Worm (Caenorhabditis elegans) whole organism, L1 larva: Measurements from ENCODE around the gene rpap-2.

Experiments
- C16A3.4 ChIP-seq: fragments of 150-350 bp; optimal IDR thresholded peaks from 2 replicates; lab custom pipeline; 2014; ENCODE audit warnings: missing biosample characterization, missing genetic modification characterization
- F16B12.6 ChIP-seq: fragments of 150-350 bp; optimal IDR thresholded peaks from 2 replicates; lab custom pipeline; 2014; ENCODE audit warnings: missing biosample characterization, missing genetic modification characterization
- Y116A8C.19 ChIP-seq: sonication (generic microtip); optimal IDR thresholded peaks from 2 replicates; lab custom pipeline; 2016; ENCODE audit warnings: missing compliant biosample characterization, missing genetic modification characterization, borderline replicate concordance
- blmp-1 ChIP-seq: fragments of 150-350 bp; optimal IDR thresholded peaks from 2 replicates; lab custom pipeline; 2014; ENCODE audit warnings: missing biosample characterization, missing genetic modification characterization
- ceh-63 ChIP-seq: fragments of 200-800 bp; sonication (Bioruptor generic); optimal IDR thresholded peaks from 2 replicates; lab custom pipeline; 2018; ENCODE audit warnings: mild to moderate bottlenecking, missing genetic modification characterization, missing compliant biosample characterization
- ceh-8 ChIP-seq: fragments of 200-800 bp; sonication (Bioruptor generic); optimal IDR thresholded peaks from 2 replicates; lab custom pipeline; 2018; ENCODE audit warnings: mild to moderate bottlenecking, missing genetic modification characterization, moderate library complexity, missing compliant biosample characterization
- ceh-82 ChIP-seq, 3 experiments: fragments of 150-350 bp in 1 of 3; sonication (generic microtip) in 2 of 3; optimal IDR thresholded peaks; 2 replicates each; lab custom pipeline; 2014 to 2017; ENCODE audit warnings: missing biosample characterization in 3 of 3, missing genetic modification characterization in 3 of 3
- ceh-88 ChIP-seq: fragments of 200-800 bp; sonication (Bioruptor generic); IDR thresholded peaks from 2 replicates; pipeline ENCODE4 v1.3.6; 2022; ENCODE audit warnings: missing genetic modification characterization, missing compliant biosample characterization
- ceh-90 ChIP-seq: sonication (generic microtip); optimal IDR thresholded peaks from 2 replicates; lab custom pipeline; 2016; ENCODE audit warnings: missing genetic modification characterization, missing compliant biosample characterization
- ces-1 ChIP-seq: fragments of 150-350 bp; optimal IDR thresholded peaks from 2 replicates; lab custom pipeline; 2014; ENCODE audit warnings: missing biosample characterization, missing genetic modification reagents, missing genetic modification characterization
- dpl-1 ChIP-seq, 3 experiments: fragments of 150-350 bp in 2 of 3; sonication (generic microtip) in 1 of 3; optimal IDR thresholded peaks; 2 replicates each; lab custom pipeline; 2014 to 2017; ENCODE audit warnings: missing biosample characterization in 3 of 3, missing genetic modification characterization in 3 of 3, missing genetic modification reagents in 3 of 3
- dsc-1 ChIP-seq: sonication (generic microtip); optimal IDR thresholded peaks from 2 replicates; lab custom pipeline; 2016; ENCODE audit warnings: mild to moderate bottlenecking, missing genetic modification characterization, missing compliant biosample characterization
- efl-1 ChIP-seq, 4 experiments: fragments of 150-350 bp; optimal IDR thresholded peaks in 3 of 4; peaks in 1 of 4; 1 replicate in 1 of 4; 2 replicates in 3 of 4; lab custom pipeline; 2014; ENCODE audit warnings: missing biosample characterization in 2 of 4, missing genetic modification characterization in 2 of 4, missing genetic modification reagents in 2 of 4
- egl-13 ChIP-seq: sonication (generic microtip); optimal IDR thresholded peaks from 2 replicates; lab custom pipeline; 2016; ENCODE audit warnings: missing genotype, missing genetic modification reagents, missing genetic modification characterization, missing compliant biosample characterization
- elt-2 ChIP-seq: sonication (generic microtip); optimal IDR thresholded peaks from 2 replicates; lab custom pipeline; 2016; ENCODE audit warnings: missing genetic modification characterization, mild to moderate bottlenecking, inconsistent platforms, missing compliant biosample characterization, missing genetic modification reagents
- elt-3 ChIP-seq, 6 experiments: fragments of 150-350 bp in 1 of 6; sonication (generic microtip); optimal IDR thresholded peaks; 2 replicates each; lab custom pipeline; 2017 to 2018; ENCODE audit warnings: missing biosample characterization in 6 of 6, missing genetic modification characterization in 6 of 6, inconsistent platforms in 1 of 6
- ets-5 ChIP-seq: fragments of 200-800 bp; sonication (Bioruptor generic); IDR thresholded peaks from 2 replicates; pipeline ENCODE4 v1.3.6; 2022; ENCODE audit warnings: missing genetic modification characterization, missing compliant biosample characterization
- fkh-10 ChIP-seq: sonication (generic microtip); optimal IDR thresholded peaks from 2 replicates; lab custom pipeline; 2017; ENCODE audit warnings: missing biosample characterization, missing genetic modification reagents, missing genetic modification characterization
- fkh-8 ChIP-seq: sonication (generic microtip); optimal IDR thresholded peaks from 2 replicates; lab custom pipeline; 2016; ENCODE audit warnings: mild to moderate bottlenecking, missing genetic modification characterization, missing compliant biosample characterization
- irx-1 ChIP-seq: sonication (generic microtip); optimal IDR thresholded peaks from 2 replicates; lab custom pipeline; 2016; ENCODE audit warnings: missing genetic modification characterization, missing compliant biosample characterization
- jun-1 ChIP-seq: fragments of 150-350 bp; optimal IDR thresholded peaks from 2 replicates; lab custom pipeline; 2014; ENCODE audit warnings: missing biosample characterization, missing genetic modification reagents, missing genetic modification characterization
- lin-14 ChIP-seq: fragments of 200-800 bp; sonication (Bioruptor generic); optimal IDR thresholded peaks from 2 replicates; lab custom pipeline; 2018; ENCODE audit warnings: mild to moderate bottlenecking, missing genetic modification characterization, moderate library complexity, missing compliant biosample characterization
- lin-15B ChIP-seq: fragments of 150-350 bp; sonication (generic microtip); optimal IDR thresholded peaks from 3 replicates; lab custom pipeline; 2014; ENCODE audit warnings: missing biosample characterization, missing genetic modification characterization
- lin-35 ChIP-seq, 2 experiments: fragments of 150-350 bp; optimal IDR thresholded peaks; 2 replicates each; lab custom pipeline; 2014; ENCODE audit warnings: missing biosample characterization in 2 of 2, missing genetic modification characterization in 2 of 2, missing genetic modification reagents in 2 of 2
- lsy-2 ChIP-seq, 2 experiments: fragments of 150-350 bp; optimal IDR thresholded peaks; 2 replicates each; lab custom pipeline; 2014; ENCODE audit warnings: missing biosample characterization in 2 of 2, missing genetic modification characterization in 2 of 2
- mab-9 ChIP-seq: fragments of 200-800 bp; sonication (Bioruptor generic); IDR thresholded peaks from 2 replicates; pipeline ENCODE4 v1.3.6; 2022; ENCODE audit warnings: missing genetic modification reagents, missing genetic modification characterization, missing compliant biosample characterization
- mdl-1 ChIP-seq, 2 experiments: fragments of 150-350 bp; optimal IDR thresholded peaks; 2 replicates each; lab custom pipeline; 2014 to 2017; ENCODE audit warnings: missing biosample characterization in 2 of 2, missing genetic modification characterization in 2 of 2, inconsistent platforms in 1 of 2
- mef-2 ChIP-seq: fragments of 150-350 bp; optimal IDR thresholded peaks from 2 replicates; lab custom pipeline; 2014; ENCODE audit warnings: missing biosample characterization, missing genetic modification characterization
- mep-1 ChIP-seq: fragments of 150-350 bp; optimal IDR thresholded peaks from 2 replicates; lab custom pipeline; 2014; ENCODE audit warnings: missing biosample characterization, missing genetic modification characterization
- nhr-19 ChIP-seq: fragments of 200-800 bp; sonication (Bioruptor generic); conservative IDR thresholded peaks from 2 replicates; pipeline ENCODE4 v1.3.6; 2022; ENCODE audit warnings: missing genetic modification characterization, missing compliant biosample characterization
- nhr-20 ChIP-seq: sonication (generic microtip); optimal IDR thresholded peaks from 2 replicates; lab custom pipeline; 2016; ENCODE audit warnings: mild to moderate bottlenecking, missing genetic modification characterization, missing compliant biosample characterization
- nhr-28 ChIP-seq: fragments of 150-350 bp; optimal IDR thresholded peaks from 2 replicates; lab custom pipeline; 2014; ENCODE audit warnings: missing biosample characterization, missing genetic modification characterization
- nhr-47 ChIP-seq: sonication (generic microtip); optimal IDR thresholded peaks from 2 replicates; lab custom pipeline; 2016; ENCODE audit warnings: mild to moderate bottlenecking, missing genetic modification characterization, moderate library complexity, missing compliant biosample characterization
- nhr-71 ChIP-seq: sonication (generic microtip); optimal IDR thresholded peaks from 2 replicates; lab custom pipeline; 2016; ENCODE audit warnings: mild to moderate bottlenecking, missing genetic modification characterization, moderate library complexity, missing compliant biosample characterization
- nhr-77 ChIP-seq: fragments of 150-350 bp; optimal IDR thresholded peaks from 2 replicates; lab custom pipeline; 2014; ENCODE audit warnings: missing biosample characterization, missing genetic modification characterization
- nhr-85 ChIP-seq: sonication (generic microtip); peaks from one replicate; lab custom pipeline; 2016; ENCODE audit warnings: missing genetic modification characterization, inconsistent platforms, missing compliant biosample characterization
- nhr-90 ChIP-seq: sonication (generic microtip); optimal IDR thresholded peaks from 2 replicates; lab custom pipeline; 2016; ENCODE audit warnings: mild to moderate bottlenecking, missing genetic modification characterization, missing compliant biosample characterization; ENCODE audit not compliant: poor library complexity
- rnt-1 ChIP-seq: sonication (generic microtip); optimal IDR thresholded peaks from 2 replicates; lab custom pipeline; 2016; ENCODE audit warnings: mild to moderate bottlenecking, missing genetic modification characterization, moderate library complexity, missing compliant biosample characterization
- skn-1 ChIP-seq: fragments of 150-350 bp; optimal IDR thresholded peaks from 2 replicates; lab custom pipeline; 2014; ENCODE audit warnings: missing biosample characterization, missing genetic modification characterization
- snu-23 ChIP-seq: sonication (generic microtip); optimal IDR thresholded peaks from 2 replicates; lab custom pipeline; 2016; ENCODE audit warnings: missing genetic modification characterization, missing compliant biosample characterization
- sox-4 ChIP-seq: sonication (generic microtip); optimal IDR thresholded peaks from 2 replicates; lab custom pipeline; 2016; ENCODE audit warnings: missing genetic modification characterization, missing compliant biosample characterization
- sup-37 ChIP-seq: fragments of 200-800 bp; sonication (Bioruptor generic); optimal IDR thresholded peaks from 2 replicates; lab custom pipeline; 2018; ENCODE audit warnings: mild to moderate bottlenecking, missing genetic modification characterization, missing compliant biosample characterization
- swsn-7 ChIP-seq: sonication (generic microtip); optimal IDR thresholded peaks from 2 replicates; lab custom pipeline; 2016; ENCODE audit warnings: missing genetic modification characterization, missing compliant biosample characterization
- tbx-2 ChIP-seq: sonication (generic microtip); optimal IDR thresholded peaks from 2 replicates; lab custom pipeline; 2016; ENCODE audit warnings: missing genetic modification characterization, missing compliant biosample characterization
- unc-30 ChIP-seq: sonication (generic microtip); optimal IDR thresholded peaks from 2 replicates; lab custom pipeline; 2017; ENCODE audit warnings: missing biosample characterization, missing genetic modification characterization
- unc-86 ChIP-seq: sonication (generic microtip); optimal IDR thresholded peaks from 2 replicates; lab custom pipeline; 2016; ENCODE audit warnings: missing genetic modification characterization, missing compliant biosample characterization
- xbp-1 ChIP-seq: sonication (generic microtip); optimal IDR thresholded peaks from 2 replicates; lab custom pipeline; 2016; ENCODE audit warnings: missing genetic modification characterization, missing compliant biosample characterization
- ztf-4 ChIP-seq: fragments of 150-350 bp; optimal IDR thresholded peaks from 2 replicates; lab custom pipeline; 2014; ENCODE audit warnings: missing biosample characterization, missing genetic modification characterization

Gene rpap-2

ce11 chrIII:8983811-8984210 lies 16.0 kb downstream of the rpap-2 start (continued):
- no peak for TF ChIP-seq nhr-28 (tag; lab: Kevin White, UChicago)
- no peak for TF ChIP-seq ceh-8
- TF ChIP-seq skn-1 (tag; lab: Kevin White, UChicago) = peak; percentile 23
- TF ChIP-seq jun-1 (tag; lab: Kevin White, UChicago) = peak; percentile 5
- TF ChIP-seq elt-3 (tag; optimal IDR thresholded peaks at IDR 0.05; lab: Kevin White, UChicago) = peak; percentile 16 to 87 (median 75)

- no peak for TF ChIP-seq egl-13 (tag; lab: Kevin White, UChicago)
- peak; percentile 7 for TF ChIP-seq elt-2 (tag; lab: Kevin White, UChicago)
- TF ChIP-seq sox-4 (tag; lab: Kevin White, UChicago) = no peak
- peak; percentile 51 for TF ChIP-seq blmp-1
- TF ChIP-seq, all 84 proteins: peak for 2
Observed at ce11 chrIII:8984412-8984811, 16.6 kb downstream of the rpap-2 start.

- no peak for TF ChIP-seq ces-1
- peak; percentile 36 for TF ChIP-seq mef-2 (tag; lab: Kevin White, UChicago)
- peak; percentile 61 for TF ChIP-seq skn-1 (tag; lab: Kevin White, UChicago)
- TF ChIP-seq swsn-7 (tag; lab: Kevin White, UChicago) = peak; percentile 60
- TF ChIP-seq mdl-1 (tag; optimal IDR thresholded peaks at IDR 0.05; lab: Kevin White, UChicago) = peak in 1 of 2 experiments; percentile 62
- TF ChIP-seq elt-3 (tag; optimal IDR thresholded peaks at IDR 0.05; lab: Kevin White, UChicago) = peak in 2 of 6 experiments; percentile 23 to 42
- peak; percentile 67 for TF ChIP-seq nhr-20 (tag; lab: Kevin White, UChicago)
- peak; percentile 54 to 67 for TF ChIP-seq lin-35 (GFP tag; optimal IDR thresholded peaks at IDR 0.05; lab: Kevin White, UChicago)
- TF ChIP-seq snu-23 (GFP tag; lab: Kevin White, UChicago) = peak; percentile 67
- peak; percentile 82 for TF ChIP-seq nhr-77 (tag; lab: Kevin White, UChicago)
- TF ChIP-seq irx-1 (tag; lab: Kevin White, UChicago) = peak; percentile 56
- no peak for TF ChIP-seq unc-30 (tag; lab: Kevin White, UChicago)
- TF ChIP-seq xbp-1 = peak; percentile 41
- TF ChIP-seq F16B12.6 (tag; lab: Kevin White, UChicago) = peak; percentile 20
- TF ChIP-seq efl-1 (optimal IDR thresholded peaks at IDR 0.05; lab: Kevin White, UChicago) = peak; percentile 57 to 72
- peak; percentile 45 to 89 for TF ChIP-seq efl-1 (GFP tag; optimal IDR thresholded peaks at IDR 0.05 in 1 of 2; lab: Kevin White, UChicago)
- peak; percentile 80 for TF ChIP-seq nhr-85
- no peak for TF ChIP-seq ets-5 (GFP tag; lab: Robert Waterston, UW)
- peak; percentile 31 for TF ChIP-seq unc-86 (tag; lab: Kevin White, UChicago)
- TF ChIP-seq nhr-47 = peak; percentile 50
- TF ChIP-seq Y116A8C.19 = no peak
- TF ChIP-seq nhr-90 (tag; lab: Kevin White, UChicago) = peak; percentile 23
- peak; percentile 37 for TF ChIP-seq ztf-4 (tag; lab: Kevin White, UChicago)
- peak; percentile 34 for TF ChIP-seq lin-15B
- peak; percentile 54 for TF ChIP-seq nhr-19 (GFP tag; lab: Robert Waterston, UW)
- TF ChIP-seq mab-9 (GFP tag; lab: Robert Waterston, UW) = no peak
- peak; percentile 60 to 79 for TF ChIP-seq lsy-2 (tag; optimal IDR thresholded peaks at IDR 0.05; lab: Kevin White, UChicago)
- TF ChIP-seq dpl-1 (GFP tag; optimal IDR thresholded peaks at IDR 0.05; lab: Kevin White, UChicago) = peak; percentile 44 to 55 (median 47)
- 0 out of 2 replicates have a peak, but pooled peaks have one; percentile 28 for TF ChIP-seq ceh-88
- TF ChIP-seq tbx-2 (tag; lab: Kevin White, UChicago) = peak; percentile 71
- TF ChIP-seq dsc-1 (tag; lab: Kevin White, UChicago) = peak; percentile 48
- no peak for TF ChIP-seq ceh-63 (GFP tag; lab: Kevin White, UChicago)
- peak; percentile 97 for TF ChIP-seq lin-14
- peak; percentile 45 for TF ChIP-seq blmp-1
- TF ChIP-seq nhr-71 (tag; lab: Kevin White, UChicago) = peak; percentile 79
- no peak for TF ChIP-seq jun-1 (tag; lab: Kevin White, UChicago)
- no peak for TF ChIP-seq sup-37 (GFP tag; lab: Kevin White, UChicago)
- peak; percentile 59 for TF ChIP-seq fkh-8 (tag; lab: Kevin White, UChicago)
- TF ChIP-seq fkh-10 (GFP tag; lab: Kevin White, UChicago) = peak; percentile 47
- TF ChIP-seq ceh-90 (tag; lab: Kevin White, UChicago) = no peak
- peak in 2 of 3 experiments; percentile 57 to 77 for TF ChIP-seq ceh-82 (tag; optimal IDR thresholded peaks at IDR 0.05; lab: Kevin White, UChicago)
- TF ChIP-seq rnt-1 (tag; lab: Kevin White, UChicago) = peak; percentile 49
- peak; percentile 78 for TF ChIP-seq mep-1
- TF ChIP-seq C16A3.4 (tag; lab: Kevin White, UChicago) = peak; percentile 52
Observed at ce11 chrIII:8984960-8985359, 17.2 kb downstream of the rpap-2 start.
